Comparison of ENCODE assay signal across 4 worm cellular contexts in genomic region chrII:7111657-7112049, ce11.
TF ChIP-seq lines count a peak whose summit lies in the region.

Gene F10E7.5, plus strand, starts transcription at chrII:7111978.

TF ChIP-seq in whole organism, L2 larva, 48 proteins besides CTCF, POLR2A, EP300 and RAD21:
- TF ChIP-seq unc-39 (tag; optimal IDR thresholded peaks at IDR 0.05; lab: Kevin White, UChicago): no peak
- peak; percentile 36 for TF ChIP-seq snpc-4 (tag; optimal IDR thresholded peaks at IDR 0.05; lab: Kevin White, UChicago)
- TF ChIP-seq nhr-12 (tag; optimal IDR thresholded peaks at IDR 0.05; lab: Kevin White, UChicago): no peak
- TF ChIP-seq nhr-129 (tag; optimal IDR thresholded peaks at IDR 0.05; lab: Kevin White, UChicago): peak; percentile 60
- no peak for TF ChIP-seq sma-3 (GFP tag; optimal IDR thresholded peaks at IDR 0.05; lab: Kevin White, UChicago)
- peak; percentile 24 for TF ChIP-seq nhr-6 (tag; optimal IDR thresholded peaks at IDR 0.05; lab: Kevin White, UChicago)
- peak; percentile 94 to 99 for TF ChIP-seq lsy-2 (tag; optimal IDR thresholded peaks at IDR 0.05; lab: Kevin White, UChicago)
- TF ChIP-seq sem-4 (tag; optimal IDR thresholded peaks at IDR 0.05; lab: Kevin White, UChicago): peak; percentile 30
- peak; percentile 66 for TF ChIP-seq C34F6.9 (tag; optimal IDR thresholded peaks at IDR 0.05; lab: Kevin White, UChicago)
- TF ChIP-seq sma-9 (GFP tag; optimal IDR thresholded peaks at IDR 0.05; lab: Kevin White, UChicago): peak; percentile 26
- no peak for TF ChIP-seq sma-9 (tag; optimal IDR thresholded peaks at IDR 0.05; lab: Kevin White, UChicago)
- TF ChIP-seq crh-2 (tag; optimal IDR thresholded peaks at IDR 0.05; lab: Kevin White, UChicago): peak; percentile 62

TF ChIP-seq in whole organism, L4 larva, 104 proteins besides CTCF, POLR2A, EP300 and RAD21:
- 0 out of 2 replicates have a peak, but pooled peaks have one; percentile 17 for TF ChIP-seq hmg-1.1 (GFP tag; IDR thresholded peaks at IDR 0.05; lab: Robert Waterston, UW)
- no peak for TF ChIP-seq php-3 (GFP tag; IDR thresholded peaks at IDR 0.05; lab: Robert Waterston, UW)
- TF ChIP-seq daf-19 (GFP tag; conservative IDR thresholded peaks at IDR 0.05; lab: Robert Waterston, UW): no peak
- TF ChIP-seq Y105C5A.15 (GFP tag; IDR thresholded peaks at IDR 0.05; lab: Robert Waterston, UW): no peak
- peak; percentile 92 to 99 for TF ChIP-seq lsy-2 (tag; optimal IDR thresholded peaks at IDR 0.05; lab: Kevin White, UChicago)
- no peak for TF ChIP-seq nhr-237 (tag; optimal IDR thresholded peaks at IDR 0.05; lab: Kevin White, UChicago)
- no peak for TF ChIP-seq nhr-11 (tag; optimal IDR thresholded peaks at IDR 0.05; lab: Kevin White, UChicago)
- TF ChIP-seq T20F7.1 (GFP tag; optimal IDR thresholded peaks at IDR 0.05; lab: Kevin White, UChicago): peak; percentile 69
- TF ChIP-seq unc-62 (GFP tag; optimal IDR thresholded peaks at IDR 0.05 in 1 of 2; lab: Kevin White, UChicago): no peak
- no peak for TF ChIP-seq unc-62 (tag; optimal IDR thresholded peaks at IDR 0.05; lab: Kevin White, UChicago)
- peak; percentile 25 for TF ChIP-seq dpl-1 (GFP tag; optimal IDR thresholded peaks at IDR 0.05; lab: Kevin White, UChicago)
- peak; percentile 15 for TF ChIP-seq lin-13 (GFP tag; optimal IDR thresholded peaks at IDR 0.05; lab: Kevin White, UChicago)
- no peak for TF ChIP-seq lir-3 (tag; optimal IDR thresholded peaks at IDR 0.05; lab: Kevin White, UChicago)
- no peak for TF ChIP-seq daf-16 (GFP tag; optimal IDR thresholded peaks at IDR 0.05; lab: Kevin White, UChicago)
- peak; percentile 13 for TF ChIP-seq daf-16 (tag; optimal IDR thresholded peaks at IDR 0.05; lab: Kevin White, UChicago)
- TF ChIP-seq nhr-41 (GFP tag; IDR thresholded peaks at IDR 0.05; lab: Robert Waterston, UW): no peak
- TF ChIP-seq D1046.2 (GFP tag; IDR thresholded peaks at IDR 0.05; lab: Robert Waterston, UW): no peak
- no peak for TF ChIP-seq F37D6.2 (tag; optimal IDR thresholded peaks at IDR 0.05; lab: Kevin White, UChicago)
- no peak for TF ChIP-seq nhr-25 (tag; optimal IDR thresholded peaks at IDR 0.05; lab: Kevin White, UChicago; ENCODE audit: borderline replicate concordance, insufficient read depth)
- peak; percentile 7 for TF ChIP-seq hlh-30 (tag; optimal IDR thresholded peaks at IDR 0.05; lab: Kevin White, UChicago; ENCODE audit: insufficient read depth)
- TF ChIP-seq mes-2 (tag; optimal IDR thresholded peaks at IDR 0.05; lab: Kevin White, UChicago; ENCODE audit: poor library complexity, severe bottlenecking): peak; percentile 72
- peak in 1 of 2 experiments; percentile 22 for TF ChIP-seq ZK546.5 (tag; optimal IDR thresholded peaks at IDR 0.05; lab: Kevin White, UChicago)
- TF ChIP-seq nhr-28 (tag; optimal IDR thresholded peaks at IDR 0.05; lab: Kevin White, UChicago): peak; percentile 33
- no peak for TF ChIP-seq ceh-28 (tag; optimal IDR thresholded peaks at IDR 0.05; lab: Kevin White, UChicago)
- TF ChIP-seq hlh-11 (tag; optimal IDR thresholded peaks at IDR 0.05; lab: Kevin White, UChicago): peak; percentile 3

TF ChIP-seq in whole organism, late embryonic, 69 proteins besides CTCF, POLR2A, EP300 and RAD21:
- TF ChIP-seq pha-2 (tag; optimal IDR thresholded peaks at IDR 0.05; lab: Kevin White, UChicago) (no peak), nfya-1 (tag; optimal IDR thresholded peaks at IDR 0.05; lab: Kevin White, UChicago) (peak; percentile 45), ceh-30 (tag; optimal IDR thresholded peaks at IDR 0.05; lab: Kevin White, UChicago) (peak; percentile 21), unc-42 (tag; optimal IDR thresholded peaks at IDR 0.05; lab: Kevin White, UChicago) (peak; percentile 77), unc-55 (GFP tag; optimal IDR thresholded peaks at IDR 0.05; lab: Kevin White, UChicago) (peak; percentile 43)

TF ChIP-seq in whole organism, mixed stage, embryonic, 35 proteins besides CTCF, POLR2A, EP300 and RAD21:
- peak; percentile 24 for TF ChIP-seq mep-1 (tag; optimal IDR thresholded peaks at IDR 0.05; lab: Kevin White, UChicago)
- peak; percentile 22 for TF ChIP-seq unc-120 (tag; optimal IDR thresholded peaks at IDR 0.05; lab: Kevin White, UChicago; ENCODE audit: poor library complexity, severe bottlenecking)
- no peak for TF ChIP-seq drap-1 (GFP tag; optimal IDR thresholded peaks at IDR 0.05; lab: Kevin White, UChicago)
- peak; percentile 37 for TF ChIP-seq nhr-237 (tag; optimal IDR thresholded peaks at IDR 0.05; lab: Kevin White, UChicago)
- TF ChIP-seq ham-2 (GFP tag; optimal IDR thresholded peaks at IDR 0.05; lab: Kevin White, UChicago): no peak
- no peak for TF ChIP-seq elt-3 (tag; optimal IDR thresholded peaks at IDR 0.05; lab: Kevin White, UChicago)
- TF ChIP-seq ceh-83 (GFP tag; optimal IDR thresholded peaks at IDR 0.05; lab: Kevin White, UChicago): peak; percentile 14
- peak; percentile 57 for TF ChIP-seq lin-13 (tag; optimal IDR thresholded peaks at IDR 0.05; lab: Kevin White, UChicago)
- TF ChIP-seq nhr-28 (tag; optimal IDR thresholded peaks at IDR 0.05; lab: Kevin White, UChicago): no peak
- TF ChIP-seq blmp-1 (tag; optimal IDR thresholded peaks at IDR 0.05; lab: Kevin White, UChicago): no peak
- peak; percentile 98 for TF ChIP-seq lsy-2 (tag; optimal IDR thresholded peaks at IDR 0.05; lab: Kevin White, UChicago)
- no peak for TF ChIP-seq pha-4 (tag; optimal IDR thresholded peaks at IDR 0.05; lab: Kevin White, UChicago)
- TF ChIP-seq ces-1 (GFP tag; optimal IDR thresholded peaks at IDR 0.05; lab: Kevin White, UChicago): no peak
- peak; percentile 3 for TF ChIP-seq unc-62 (GFP tag; optimal IDR thresholded peaks at IDR 0.05; lab: Kevin White, UChicago)
TF ChIP-seq in whole organism, mixed stage, embryonic: peak in this region for 7.
